Fruit fly (Drosophila melanogaster) whole organism, embryonic: ENCODE measurements around the gene CG31775.

Experiments used
- ATbp ChIP-seq: fragments of 200-800 bp; sonication (Bioruptor generic); optimal IDR thresholded peaks from 2 replicates; lab custom pipeline; 2017; ENCODE audit warnings: missing biosample characterization, mild to moderate bottlenecking, missing genetic modification characterization, missing genetic modification reagents
- Atf3 ChIP-seq: fragments of 200-800 bp; sonication (Bioruptor generic); optimal IDR thresholded peaks from 3 replicates; lab custom pipeline; 2016; ENCODE audit warnings: missing biosample characterization, missing genetic modification characterization
- CG10274 ChIP-seq: fragments of 200-800 bp; sonication (Bioruptor generic); optimal IDR thresholded peaks from 3 replicates; lab custom pipeline; 2017; ENCODE audit warnings: missing biosample characterization, mild to moderate bottlenecking, missing genetic modification characterization
- CG10321 ChIP-seq: fragments of 200-800 bp; sonication (Bioruptor generic); IDR thresholded peaks from 2 replicates; pipeline ENCODE4 v1.3.6; 2022; ENCODE audit warnings: missing biosample characterization, missing genetic modification characterization
- CG11085 ChIP-seq: fragments of 200-800 bp; sonication (Bioruptor generic); IDR thresholded peaks from 2 replicates; pipeline ENCODE4 v1.3.6; 2022; ENCODE audit warnings: missing biosample characterization, missing genetic modification characterization
- CG12104 ChIP-seq: fragments of 200-800 bp; sonication (Bioruptor generic); optimal IDR thresholded peaks from 3 replicates; lab custom pipeline; 2016; ENCODE audit warnings: missing biosample characterization, missing genetic modification characterization
- CG12236 ChIP-seq: fragments of 200-800 bp; sonication (Bioruptor generic); optimal IDR thresholded peaks from 2 replicates; lab custom pipeline; 2016; ENCODE audit warnings: missing biosample characterization, missing genetic modification characterization
- CG13296 ChIP-seq: fragments of 200-800 bp; sonication (Bioruptor generic); optimal IDR thresholded peaks from 3 replicates; lab custom pipeline; 2018; ENCODE audit warnings: missing biosample characterization, mild to moderate bottlenecking, missing genetic modification characterization
- CG15479 ChIP-seq: fragments of 200-800 bp; sonication (Bioruptor generic); optimal IDR thresholded peaks from 3 replicates; lab custom pipeline; 2019; ENCODE audit warnings: missing biosample characterization, mild to moderate bottlenecking, missing genetic modification characterization, moderate library complexity
- CG18011 ChIP-seq: fragments of 200-800 bp; sonication (Bioruptor generic); optimal IDR thresholded peaks from 2 replicates; lab custom pipeline; 2017; ENCODE audit warnings: missing biosample characterization, missing genetic modification characterization, mild to moderate bottlenecking, moderate library complexity, missing genotype
- CG18619 ChIP-seq: fragments of 200-800 bp; sonication (Bioruptor generic); optimal IDR thresholded peaks from 3 replicates; lab custom pipeline; 2017; ENCODE audit warnings: missing biosample characterization, mild to moderate bottlenecking, missing genetic modification characterization
- CG6175 ChIP-seq: fragments of 200-800 bp; sonication (Bioruptor generic); IDR thresholded peaks from 3 replicates; pipeline ENCODE4 v1.3.6; 2022; ENCODE audit warnings: missing biosample characterization, missing genetic modification characterization
- CG6272 ChIP-seq: fragments of 200-800 bp; sonication (Bioruptor generic); IDR thresholded peaks from 2 replicates; pipeline ENCODE4 v1.3.6; 2022; ENCODE audit warnings: missing biosample characterization, missing genetic modification characterization
- CG6813 ChIP-seq: fragments of 200-800 bp; sonication (Bioruptor generic); optimal IDR thresholded peaks from 2 replicates; lab custom pipeline; 2017; ENCODE audit warnings: missing biosample characterization, missing genetic modification characterization, mild to moderate bottlenecking, moderate library complexity, missing genetic modification reagents
- CG8281 ChIP-seq: fragments of 200-800 bp; sonication (Bioruptor generic); optimal IDR thresholded peaks from 2 replicates; lab custom pipeline; 2018; ENCODE audit warnings: missing biosample characterization, mild to moderate bottlenecking, missing genetic modification characterization, moderate library complexity
- CG8290 ChIP-seq, 3 experiments: fragments of 200-800 bp; sonication (Bioruptor generic); optimal IDR thresholded peaks; 2 replicates each; lab custom pipeline; 2016 to 2019; ENCODE audit warnings: missing biosample characterization in 3 of 3, missing genetic modification characterization in 3 of 3, mild to moderate bottlenecking in 2 of 3, moderate library complexity in 1 of 3
- CG9932 ChIP-seq: fragments of 200-800 bp; sonication (Bioruptor generic); IDR thresholded peaks from 2 replicates; pipeline ENCODE4 v1.3.6; 2022; ENCODE audit warnings: missing biosample characterization, missing genetic modification characterization
- Dip2 ChIP-seq: fragments of 200-800 bp; sonication (Bioruptor generic); IDR thresholded peaks from 2 replicates; pipeline ENCODE4 v1.3.6; 2022; ENCODE audit warnings: missing biosample characterization, missing genetic modification characterization
- Doc3 ChIP-seq: fragments of 200-800 bp; sonication (Bioruptor generic); IDR thresholded peaks from 3 replicates; pipeline ENCODE4 v1.3.6; 2022; ENCODE audit warnings: missing biosample characterization, missing genetic modification characterization; ENCODE audit not compliant: partially characterized antibody
- ERR ChIP-seq: fragments of 200-800 bp; sonication (Bioruptor generic); optimal IDR thresholded peaks from 2 replicates; lab custom pipeline; 2016; ENCODE audit warnings: missing biosample characterization, missing genetic modification characterization
- Hr51 ChIP-seq, 2 experiments: fragments of 200-800 bp; sonication (Bioruptor generic); optimal IDR thresholded peaks; 2 replicates in 1 of 2; 3 replicates in 1 of 2; lab custom pipeline; 2016 to 2018; ENCODE audit warnings: missing biosample characterization in 2 of 2, missing genetic modification characterization in 2 of 2, mild to moderate bottlenecking in 1 of 2, moderate library complexity in 1 of 2
- Lim3 ChIP-seq: fragments of 200-800 bp; sonication (Bioruptor generic); IDR thresholded peaks from 2 replicates; pipeline ENCODE4 v1.3.6; 2022; ENCODE audit warnings: missing biosample characterization, missing genetic modification characterization
- MBD-R2 ChIP-seq: fragments of 200-800 bp; sonication (Bioruptor generic); IDR thresholded peaks from 2 replicates; pipeline ENCODE4 v1.3.6; 2022; ENCODE audit warnings: missing biosample characterization, missing genetic modification characterization
- Med ChIP-seq: fragments of 200-800 bp; sonication (Bioruptor generic); peaks from one replicate; lab custom pipeline; 2016; ENCODE audit warnings: missing biosample characterization, missing genetic modification characterization, mild to moderate bottlenecking, inconsistent platforms, moderate library complexity
- NFAT ChIP-seq: fragments of 200-800 bp; sonication (Bioruptor generic); IDR thresholded peaks from 2 replicates; pipeline ENCODE4 v1.3.6; 2022; ENCODE audit warnings: missing biosample characterization, missing genetic modification characterization
- PHDP ChIP-seq: fragments of 200-800 bp; sonication (Bioruptor generic); optimal IDR thresholded peaks from 3 replicates; lab custom pipeline; 2018; ENCODE audit warnings: missing biosample characterization, mild to moderate bottlenecking, missing genetic modification characterization, moderate library complexity
- Poxn ChIP-seq: fragments of 200-800 bp; sonication (Bioruptor generic); IDR thresholded peaks from 2 replicates; pipeline ENCODE4 v1.3.6; 2022; ENCODE audit warnings: missing biosample characterization, missing genetic modification characterization
- Sry-β ChIP-seq: fragments of 200-800 bp; sonication (Bioruptor generic); optimal IDR thresholded peaks from 2 replicates; lab custom pipeline; 2018; ENCODE audit warnings: missing biosample characterization, mild to moderate bottlenecking, missing genetic modification characterization, moderate library complexity
- Taf1 ChIP-seq: fragments of 200-800 bp; sonication (Bioruptor generic); IDR thresholded peaks from 2 replicates; pipeline ENCODE4 v1.3.6; 2022; ENCODE audit warnings: missing biosample characterization, missing genetic modification characterization
- Vsx1 ChIP-seq: fragments of 200-800 bp; sonication (Bioruptor generic); optimal IDR thresholded peaks from 2 replicates; lab custom pipeline; 2017; ENCODE audit warnings: missing biosample characterization, mild to moderate bottlenecking, missing genetic modification characterization, missing genetic modification reagents
- ac ChIP-seq: fragments of 200-800 bp; sonication (Bioruptor generic); optimal IDR thresholded peaks from 3 replicates; lab custom pipeline; 2017; ENCODE audit warnings: missing biosample characterization, mild to moderate bottlenecking, missing genetic modification characterization
- bowl ChIP-seq: fragments of 200-800 bp; sonication (Bioruptor generic); IDR thresholded peaks from 2 replicates; pipeline ENCODE4 v1.3.6; 2022; ENCODE audit warnings: missing biosample characterization, missing genetic modification characterization
- cato ChIP-seq: fragments of 200-800 bp; sonication (Bioruptor generic); optimal IDR thresholded peaks from 2 replicates; lab custom pipeline; 2016; ENCODE audit warnings: missing biosample characterization, missing genetic modification characterization, borderline replicate concordance
- crc ChIP-seq: fragments of 200-800 bp; sonication (Bioruptor generic); optimal IDR thresholded peaks from 2 replicates; lab custom pipeline; 2016; ENCODE audit warnings: missing biosample characterization, missing genetic modification characterization
- dmrt99B ChIP-seq: fragments of 200-800 bp; sonication (Bioruptor generic); optimal IDR thresholded peaks from 2 replicates; lab custom pipeline; 2018; ENCODE audit warnings: missing biosample characterization, mild to moderate bottlenecking, missing genetic modification characterization, moderate library complexity
- fd102C ChIP-seq: fragments of 200-800 bp; sonication (Bioruptor generic); optimal IDR thresholded peaks from 2 replicates; lab custom pipeline; 2018; ENCODE audit warnings: missing biosample characterization, mild to moderate bottlenecking, missing genetic modification characterization, moderate library complexity
- grn ChIP-seq: fragments of 200-800 bp; sonication (Bioruptor generic); optimal IDR thresholded peaks from 3 replicates; lab custom pipeline; 2017; ENCODE audit warnings: missing biosample characterization, missing genetic modification characterization
- hb ChIP-seq: fragments of 200-800 bp; sonication (Bioruptor generic); IDR thresholded peaks from 3 replicates; pipeline ENCODE4 v1.3.6; 2022; ENCODE audit warnings: missing biosample characterization, missing genetic modification characterization; ENCODE audit not compliant: partially characterized antibody
- her ChIP-seq: fragments of 200-800 bp; sonication (Bioruptor generic); optimal IDR thresholded peaks from 2 replicates; lab custom pipeline; 2016; ENCODE audit warnings: missing biosample characterization, missing genetic modification characterization
- hkb ChIP-seq, 2 experiments: fragments of 200-800 bp in 1 of 2; fragments of >200 bp in 1 of 2; sonication (Bioruptor generic) in 1 of 2; IDR thresholded peaks in 1 of 2; optimal IDR thresholded peaks in 1 of 2; 2 replicates each; pipeline versions ENCODE4 v1.3.6 to Lab custom; 2017 to 2022; ENCODE audit warnings: missing biosample characterization in 1 of 2, missing genetic modification characterization in 1 of 2
- luna ChIP-seq: fragments of 200-800 bp; sonication (Bioruptor generic); optimal IDR thresholded peaks from 2 replicates; lab custom pipeline; 2016; ENCODE audit warnings: missing biosample characterization, missing genetic modification characterization
- mirr ChIP-seq: fragments of 200-800 bp; sonication (Bioruptor generic); optimal IDR thresholded peaks from 3 replicates; lab custom pipeline; 2018; ENCODE audit warnings: missing biosample characterization, mild to moderate bottlenecking, missing genetic modification characterization
- p53 ChIP-seq: fragments of 200-800 bp; sonication (Bioruptor generic); optimal IDR thresholded peaks from 2 replicates; lab custom pipeline; 2016; ENCODE audit warnings: missing biosample characterization, missing genetic modification characterization
- pnt ChIP-seq: fragments of 200-800 bp; sonication (Bioruptor generic); optimal IDR thresholded peaks from 3 replicates; lab custom pipeline; 2016; ENCODE audit warnings: missing biosample characterization, missing genetic modification characterization
- sc ChIP-seq, 3 experiments: fragments of >200 bp in 2 of 3; fragments of 200-800 bp in 1 of 3; sonication (Bioruptor generic) in 1 of 3; optimal IDR thresholded peaks; 2 replicates in 2 of 3; 3 replicates in 1 of 3; lab custom pipeline; 2017; ENCODE audit warnings: mild to moderate bottlenecking in 1 of 3, missing biosample characterization in 1 of 3, missing genetic modification characterization in 1 of 3, missing genetic modification reagents in 1 of 3
- sens-2 ChIP-seq: fragments of 200-800 bp; sonication (Bioruptor generic); IDR thresholded peaks from 2 replicates; pipeline ENCODE4 v1.3.6; 2022; ENCODE audit warnings: missing biosample characterization, missing genetic modification characterization
- seq ChIP-seq: fragments of 200-800 bp; sonication (Bioruptor generic); IDR thresholded peaks from 2 replicates; pipeline ENCODE4 v1.3.6; 2022; ENCODE audit warnings: missing biosample characterization, missing genetic modification characterization
- tup ChIP-seq: fragments of 200-800 bp; sonication (Bioruptor generic); optimal IDR thresholded peaks from 2 replicates; lab custom pipeline; 2016; ENCODE audit warnings: missing biosample characterization, mild to moderate bottlenecking, missing genetic modification characterization, moderate library complexity
- wor ChIP-seq: fragments of 200-800 bp; sonication (Bioruptor generic); IDR thresholded peaks from 2 replicates; pipeline ENCODE4 v1.3.6; 2022; ENCODE audit warnings: missing biosample characterization, missing genetic modification characterization

The CG31775 gene

dm6 chr2L:14706194-14706593 lies 31.4 kb downstream of the CG31775 start (continued):
- TF ChIP-seq CG15479 (no peak), hkb (optimal IDR thresholded peaks at IDR 0.05; lab: Kevin White, UChicago) (no peak), hkb (GFP tag; IDR thresholded peaks at IDR 0.05; lab: Robert Waterston, UW) (peak; percentile 65), crc (GFP tag; lab: Kevin White, UChicago) (peak; percentile 42), CG18619 (GFP tag; lab: Kevin White, UChicago) (peak; percentile 51), hb (GFP tag; lab: Robert Waterston, UW) (no peak), grn (GFP tag; lab: Kevin White, UChicago) (peak; percentile 13), CG12104 (GFP tag; lab: Kevin White, UChicago) (no peak), CG18011 (no peak), fd102C (GFP tag; lab: Kevin White, UChicago) (peak; percentile 23), CG10321 (GFP tag; lab: Robert Waterston, UW) (peak; percentile 25; the same call in 1 of the 2 replicates), MBD-R2 (GFP tag; lab: Robert Waterston, UW) (peak; percentile 50; the same call in 1 of the 2 replicates), seq (no peak), Vsx1 (GFP tag; lab: Kevin White, UChicago) (peak; percentile 16), NFAT (GFP tag; lab: Robert Waterston, UW) (peak; percentile 91), CG10274 (GFP tag; lab: Kevin White, UChicago) (no peak), CG6813 (peak; percentile 45), CG9932 (GFP tag; lab: Robert Waterston, UW) (peak; percentile 79), PHDP (tag; lab: Kevin White, UChicago) (peak; percentile 27), Lim3 (GFP tag; lab: Robert Waterston, UW) (no peak), wor (GFP tag; lab: Robert Waterston, UW) (no peak), Atf3 (GFP tag; lab: Kevin White, UChicago) (peak; percentile 45), cato (GFP tag; lab: Kevin White, UChicago) (no peak), dmrt99B (peak; percentile 66), ATbp (GFP tag; lab: Kevin White, UChicago) (no peak), CG8290 (GFP tag; optimal IDR thresholded peaks at IDR 0.05; lab: Kevin White, UChicago) (peak; percentile 79), CG8290 (tag; optimal IDR thresholded peaks at IDR 0.05; lab: Kevin White, UChicago) (peak; percentile 58 to 71), Dip2 (GFP tag; lab: Robert Waterston, UW) (peak; percentile 60), CG6175 (GFP tag; lab: Robert Waterston, UW) (0 out of 3 replicates have a peak, but pooled peaks have one; percentile 29), CG13296 (GFP tag; lab: Kevin White, UChicago) (peak; percentile 11), her (GFP tag; lab: Kevin White, UChicago) (peak; percentile 76), CG8281 (tag; lab: Kevin White, UChicago) (no peak), sc (optimal IDR thresholded peaks at IDR 0.05; lab: Kevin White, UChicago) (no peak), sc (GFP tag; optimal IDR thresholded peaks at IDR 0.05; lab: Kevin White, UChicago) (no peak), bowl (GFP tag; lab: Robert Waterston, UW) (no peak), mirr (GFP tag; lab: Kevin White, UChicago) (peak; percentile 67), Taf1 (0 out of 2 replicates have a peak, but pooled peaks have one; percentile 45), sens-2 (GFP tag; lab: Robert Waterston, UW) (peak; percentile 48), CG6272 (GFP tag; lab: Robert Waterston, UW) (peak; percentile 37; the same call in 1 of the 2 replicates), Med (peak; percentile 97), Hr51 (GFP tag; optimal IDR thresholded peaks at IDR 0.05; lab: Kevin White, UChicago) (peak; percentile 46 to 50), tup (GFP tag; lab: Kevin White, UChicago) (no peak), ac (no peak), Poxn (no peak), ERR (peak; percentile 27), p53 (GFP tag; lab: Kevin White, UChicago) (peak; percentile 80), CG12236 (peak; percentile 1), Sry-β (GFP tag; lab: Kevin White, UChicago) (no peak), CG11085 (GFP tag; lab: Robert Waterston, UW) (peak; percentile 78), luna (GFP tag; lab: Kevin White, UChicago) (no peak), Doc3 (GFP tag; lab: Robert Waterston, UW) (no peak), pnt (GFP tag; lab: Kevin White, UChicago) (peak; percentile 78)
